Worm (Caenorhabditis elegans) whole organism, L4/young adult: ENCODE data around the gene hnd-1.

ENCODE experiments used
- W03F9.2 ChIP-seq: fragments of 150-350 bp; optimal IDR thresholded peaks from 2 replicates; lab custom pipeline; 2014; ENCODE audit warnings: missing biosample characterization, missing genetic modification characterization
- dao-5 ChIP-seq: sonication (generic microtip); optimal IDR thresholded peaks from 2 replicates; lab custom pipeline; 2016; ENCODE audit warnings: missing genotype, missing genetic modification characterization, moderate library complexity, missing compliant biosample characterization
- him-1 ChIP-seq: sonication (generic microtip); optimal IDR thresholded peaks from 2 replicates; lab custom pipeline; 2016; ENCODE audit warnings: missing genotype, missing genetic modification reagents, missing genetic modification characterization, missing compliant biosample characterization

Gene hnd-1

ce11 chrX:11664184-11664583 lies 20.2 kb upstream of the hnd-1 start:
- no peak for TF ChIP-seq W03F9.2 (tag; lab: Kevin White, UChicago)
- TF ChIP-seq dao-5 (tag; lab: Kevin White, UChicago): no peak
- no peak for TF ChIP-seq him-1 (tag; lab: Kevin White, UChicago)

- TF ChIP-seq W03F9.2 (tag; lab: Kevin White, UChicago) (no peak), him-1 (tag; lab: Kevin White, UChicago) (no peak), dao-5 (tag; lab: Kevin White, UChicago) (no peak)
Measured at ce11 chrX:11665522-11666017, 18.8 kb upstream of the hnd-1 start.

ce11 chrX:11666545-11667177 lies 17.7 kb upstream of the hnd-1 start, which contains the start of gene noca-2:
TSS of gene noca-2 (plus strand) at chrX:11667127.
- TF ChIP-seq him-1 (tag; lab: Kevin White, UChicago): no peak
- no peak for TF ChIP-seq dao-5 (tag; lab: Kevin White, UChicago)
- TF ChIP-seq W03F9.2 (tag; lab: Kevin White, UChicago): no peak

ce11 chrX:11673063-11673759 lies 11.2 kb upstream of the hnd-1 start:
- TF ChIP-seq dao-5 (tag; lab: Kevin White, UChicago): no peak
- TF ChIP-seq him-1 (tag; lab: Kevin White, UChicago): no peak

- TF ChIP-seq dao-5 (tag; lab: Kevin White, UChicago) (no peak), him-1 (tag; lab: Kevin White, UChicago) (no peak), W03F9.2 (tag; lab: Kevin White, UChicago) (no peak)
Measured at ce11 chrX:11675573-11675972, 8.8 kb upstream of the hnd-1 start.

- TF ChIP-seq dao-5 (tag; lab: Kevin White, UChicago): no peak
- TF ChIP-seq W03F9.2 (tag; lab: Kevin White, UChicago): no peak
- no peak for TF ChIP-seq him-1 (tag; lab: Kevin White, UChicago)
Measured at ce11 chrX:11679211-11679977, 5.0 kb upstream of the hnd-1 start.

- no peak for TF ChIP-seq him-1 (tag; lab: Kevin White, UChicago)
- no peak for TF ChIP-seq W03F9.2 (tag; lab: Kevin White, UChicago)
- TF ChIP-seq dao-5 (tag; lab: Kevin White, UChicago): no peak
Measured at ce11 chrX:11680851-11681250, 3.5 kb upstream of the hnd-1 start, which contains the start of gene T04F8.7. TSS of gene T04F8.7 (minus strand) at chrX:11680980.

- TF ChIP-seq W03F9.2 (tag; lab: Kevin White, UChicago) (no peak), him-1 (tag; lab: Kevin White, UChicago) (no peak), dao-5 (tag; lab: Kevin White, UChicago) (no peak)
Measured at ce11 chrX:11687836-11688319, 3.5 kb downstream of the hnd-1 start, which contains the start of gene C44C10.7. TSS of gene C44C10.7 (minus strand) at chrX:11688269.

ce11 chrX:11690014-11690591 lies 5.7 kb downstream of the hnd-1 start, which contains the start of the genes C44C10.10 and C44C10.5:
TSS of gene C44C10.10 (plus strand) at chrX:11690314.
TSS of gene C44C10.5 (plus strand) at chrX:11690541.
- TF ChIP-seq dao-5 (tag; lab: Kevin White, UChicago): no peak

- no peak for TF ChIP-seq W03F9.2 (tag; lab: Kevin White, UChicago)
Measured at ce11 chrX:11693092-11693491, 8.7 kb downstream of the hnd-1 start, which contains the start of gene smcl-1. TSS of gene smcl-1 (plus strand) at chrX:11693464.

ce11 chrX:11696696-11697095 lies 12.3 kb downstream of the hnd-1 start, which contains the start of gene C44C10.12:
TSS of gene C44C10.12 (plus strand) at chrX:11696996.
- no peak for TF ChIP-seq W03F9.2 (tag; lab: Kevin White, UChicago)
- TF ChIP-seq dao-5 (tag; lab: Kevin White, UChicago): no peak
- no peak for TF ChIP-seq him-1 (tag; lab: Kevin White, UChicago)

- TF ChIP-seq him-1 (tag; lab: Kevin White, UChicago): no peak
- no peak for TF ChIP-seq W03F9.2 (tag; lab: Kevin White, UChicago)
Measured at ce11 chrX:11700263-11700662, 15.9 kb downstream of the hnd-1 start, which contains the start of gene C44C10.15. TSS of gene C44C10.15 (minus strand) at chrX:11700363.
